Worm (Caenorhabditis elegans) whole organism, L1 larva: ENCODE data around the gene str-48.

ENCODE experiments used
- alr-1 ChIP-seq: fragments of 200-800 bp; sonication (Bioruptor generic); optimal IDR thresholded peaks from 2 replicates; lab custom pipeline; 2018; ENCODE audit warnings: borderline replicate concordance, mild to moderate bottlenecking, missing genetic modification characterization, missing compliant biosample characterization
- blmp-1 ChIP-seq: fragments of 150-350 bp; optimal IDR thresholded peaks from 2 replicates; lab custom pipeline; 2014; ENCODE audit warnings: missing biosample characterization, missing genetic modification characterization
- ceh-82 ChIP-seq, 3 experiments: fragments of 150-350 bp in 1 of 3; sonication (generic microtip) in 2 of 3; optimal IDR thresholded peaks; 2 replicates each; lab custom pipeline; 2014 to 2017; ENCODE audit warnings: missing biosample characterization in 3 of 3, missing genetic modification characterization in 3 of 3
- mep-1 ChIP-seq: fragments of 150-350 bp; optimal IDR thresholded peaks from 2 replicates; lab custom pipeline; 2014; ENCODE audit warnings: missing biosample characterization, missing genetic modification characterization
- nhr-11 ChIP-seq: fragments of 150-350 bp; optimal IDR thresholded peaks from 2 replicates; lab custom pipeline; 2014; ENCODE audit warnings: missing biosample characterization, missing genetic modification characterization
- skn-1 ChIP-seq: fragments of 150-350 bp; optimal IDR thresholded peaks from 2 replicates; lab custom pipeline; 2014; ENCODE audit warnings: missing biosample characterization, missing genetic modification characterization
- unc-130 ChIP-seq: fragments of 150-350 bp; optimal IDR thresholded peaks from 2 replicates; lab custom pipeline; 2017; ENCODE audit warnings: missing biosample characterization, missing genetic modification characterization, inconsistent platforms
- zag-1 ChIP-seq: fragments of 150-350 bp; optimal IDR thresholded peaks from 2 replicates; lab custom pipeline; 2014; ENCODE audit warnings: missing biosample characterization, missing genetic modification characterization

DNA sequence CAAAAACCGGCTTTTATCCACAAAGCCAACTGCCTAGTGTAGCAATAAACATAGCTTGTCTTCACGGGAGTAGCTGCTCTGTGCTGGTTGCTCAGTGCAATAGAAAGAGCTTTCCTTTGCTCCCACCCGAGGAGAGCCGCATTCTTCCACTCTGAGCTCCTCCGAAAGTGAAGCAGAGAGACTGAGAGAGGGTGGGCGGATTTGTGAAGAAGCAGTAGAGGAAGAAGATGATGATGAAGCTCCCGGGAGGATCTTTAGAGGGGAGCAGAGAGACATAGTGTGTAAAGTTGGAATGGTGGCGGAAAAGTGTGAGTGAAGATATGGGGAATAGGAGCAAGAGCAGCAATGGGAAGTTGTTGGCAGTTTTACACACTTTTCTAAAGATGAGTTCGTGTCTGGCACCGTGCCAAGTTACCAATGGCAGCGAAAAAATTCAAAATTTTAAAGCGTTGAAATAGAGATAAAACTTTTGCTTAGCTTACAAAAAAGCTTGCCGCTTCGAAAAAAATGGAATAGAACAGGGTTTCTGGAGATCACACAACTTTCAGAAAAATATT lies 23.2 kb upstream of the str-48 start, which contains the start of gene ZC477.4:
- TF ChIP-seq nhr-11 (tag; lab: Kevin White, UChicago), result no peak
- TF ChIP-seq unc-130 (tag; lab: Kevin White, UChicago), result peak; percentile 25
- no peak for TF ChIP-seq skn-1 (tag; lab: Kevin White, UChicago)
- TF ChIP-seq zag-1 (tag; lab: Kevin White, UChicago), result no peak
- TF ChIP-seq blmp-1 (tag; lab: Kevin White, UChicago), result no peak
- TF ChIP-seq mep-1 (tag; lab: Kevin White, UChicago), result no peak
- no peak for TF ChIP-seq ceh-82 (tag; optimal IDR thresholded peaks at IDR 0.05; lab: Kevin White, UChicago)
- no peak for TF ChIP-seq alr-1
